Worm (Caenorhabditis elegans) whole organism, L3 larva: ENCODE data around the gene vps-22.

Experiments
- elt-2 ChIP-seq: sonication (generic microtip); optimal IDR thresholded peaks from 2 replicates; lab custom pipeline; 2016; ENCODE audit warnings: missing genetic modification reagents, mild to moderate bottlenecking, missing genetic modification characterization, missing compliant biosample characterization
- jun-1 ChIP-seq: fragments of 150-350 bp; optimal IDR thresholded peaks from 2 replicates; lab custom pipeline; 2014; ENCODE audit warnings: missing biosample characterization, missing genetic modification reagents, missing genetic modification characterization
- nhr-11 ChIP-seq: fragments of 150-350 bp; optimal IDR thresholded peaks from 2 replicates; lab custom pipeline; 2014; ENCODE audit warnings: missing biosample characterization, missing genetic modification characterization
- nhr-12 ChIP-seq: fragments of 150-350 bp; optimal IDR thresholded peaks from 2 replicates; lab custom pipeline; 2014; ENCODE audit warnings: missing biosample characterization, missing genetic modification characterization
- unc-62 ChIP-seq: fragments of 150-350 bp; sonication (generic microtip); optimal IDR thresholded peaks from 4 replicates; lab custom pipeline; 2014; ENCODE audit warnings: missing biosample characterization, missing genetic modification reagents, missing genetic modification characterization

ce11 chrIII:4917077-4917476, 45.2 kb downstream of the vps-22 start, which contains the start of gene rars-1:
- TF ChIP-seq jun-1 (tag; lab: Kevin White, UChicago) (no peak), nhr-12 (tag; lab: Kevin White, UChicago) (no peak), unc-62 (no peak), elt-2 (tag; lab: Kevin White, UChicago) (no peak), nhr-11 (no peak)
